Worm (Caenorhabditis elegans) whole organism, L3 larva: ENCODE data around the gene K07F5.16.
"Not testable (repeated sequence)": the region's sequence is repeated elsewhere in the genome, so short reads cannot be mapped to it uniquely, and the experiment has no call there.

Source experiments
- ZK546.5 ChIP-seq: sonication (generic microtip); optimal IDR thresholded peaks from 2 replicates; lab custom pipeline; 2017; ENCODE audit warnings: missing biosample characterization, missing genetic modification characterization
- ama-1 ChIP-seq: fragments of 150-350 bp; optimal IDR thresholded peaks from 2 replicates; lab custom pipeline; 2018
- ceh-16 ChIP-seq: sonication (generic microtip); optimal IDR thresholded peaks from 2 replicates; lab custom pipeline; 2017; ENCODE audit warnings: missing biosample characterization, missing genetic modification characterization
- ceh-28 ChIP-seq: fragments of 150-350 bp; optimal IDR thresholded peaks from 2 replicates; lab custom pipeline; 2014; ENCODE audit warnings: missing biosample characterization, missing genetic modification reagents, missing genetic modification characterization
- ceh-82 ChIP-seq: fragments of 150-350 bp; optimal IDR thresholded peaks from 2 replicates; lab custom pipeline; 2014; ENCODE audit warnings: missing biosample characterization, missing genetic modification characterization
- ceh-9 ChIP-seq: sonication (generic microtip); optimal IDR thresholded peaks from 2 replicates; lab custom pipeline; 2018; ENCODE audit warnings: missing biosample characterization, missing genetic modification characterization
- daf-12 ChIP-seq: fragments of 150-350 bp; optimal IDR thresholded peaks from 2 replicates; lab custom pipeline; 2014; ENCODE audit warnings: missing biosample characterization, missing genetic modification reagents, missing genetic modification characterization
- elt-2 ChIP-seq: sonication (generic microtip); optimal IDR thresholded peaks from 2 replicates; lab custom pipeline; 2016; ENCODE audit warnings: missing genetic modification reagents, mild to moderate bottlenecking, missing genetic modification characterization, missing compliant biosample characterization
- elt-3 ChIP-seq, 3 experiments: fragments of 150-350 bp in 1 of 3; sonication (generic microtip) in 2 of 3; optimal IDR thresholded peaks; 2 replicates in 2 of 3; 4 replicates in 1 of 3; lab custom pipeline; 2014 to 2017; ENCODE audit warnings: missing biosample characterization in 3 of 3, missing genetic modification characterization in 3 of 3
- eor-1 ChIP-seq, 2 experiments: fragments of 150-350 bp; optimal IDR thresholded peaks; 2 replicates each; lab custom pipeline; 2014 to 2018; ENCODE audit warnings: missing biosample characterization in 2 of 2, missing genetic modification characterization in 2 of 2
- fkh-10 ChIP-seq: sonication (generic microtip); optimal IDR thresholded peaks from 2 replicates; lab custom pipeline; 2017; ENCODE audit warnings: missing biosample characterization, missing genetic modification reagents, missing genetic modification characterization
- fkh-2 ChIP-seq: fragments of 150-350 bp; optimal IDR thresholded peaks from 2 replicates; lab custom pipeline; 2014; ENCODE audit warnings: missing biosample characterization, missing genetic modification reagents, missing genetic modification characterization
- fos-1 ChIP-seq: fragments of 150-350 bp; optimal IDR thresholded peaks from 2 replicates; lab custom pipeline; 2014; ENCODE audit warnings: missing biosample characterization, missing genetic modification characterization
- hmg-11 ChIP-seq: sonication (generic microtip); optimal IDR thresholded peaks from 2 replicates; lab custom pipeline; 2016; ENCODE audit warnings: missing genetic modification characterization, missing compliant biosample characterization
- lin-15B ChIP-seq: fragments of 150-350 bp; optimal IDR thresholded peaks from 2 replicates; lab custom pipeline; 2014; ENCODE audit warnings: missing biosample characterization, missing genetic modification characterization
- lin-39 ChIP-seq: fragments of 150-350 bp; optimal IDR thresholded peaks from 2 replicates; lab custom pipeline; 2018; ENCODE audit warnings: missing biosample characterization, missing genetic modification reagents, missing genetic modification characterization
- lsy-12 ChIP-seq: sonication (generic microtip); optimal IDR thresholded peaks from 2 replicates; lab custom pipeline; 2016; ENCODE audit warnings: mild to moderate bottlenecking, missing genetic modification characterization, missing compliant biosample characterization
- mdl-1 ChIP-seq: fragments of 150-350 bp; optimal IDR thresholded peaks from 2 replicates; lab custom pipeline; 2014; ENCODE audit warnings: missing biosample characterization, missing genetic modification characterization
- nfya-1 ChIP-seq: sonication (generic microtip); optimal IDR thresholded peaks from 2 replicates; lab custom pipeline; 2017; ENCODE audit warnings: missing genetic modification characterization, mild to moderate bottlenecking, missing compliant biosample characterization, antibody characterized with exemption, moderate library complexity; ENCODE audit not compliant: insufficient read depth
- nhr-12 ChIP-seq: fragments of 150-350 bp; optimal IDR thresholded peaks from 2 replicates; lab custom pipeline; 2014; ENCODE audit warnings: missing biosample characterization, missing genetic modification characterization
- nhr-23 ChIP-seq: fragments of 150-350 bp; optimal IDR thresholded peaks from 2 replicates; lab custom pipeline; 2014; ENCODE audit warnings: missing biosample characterization, missing genetic modification reagents, missing genetic modification characterization
- nhr-237 ChIP-seq: fragments of 150-350 bp; optimal IDR thresholded peaks from 2 replicates; lab custom pipeline; 2014; ENCODE audit warnings: missing biosample characterization, missing genetic modification characterization
- nhr-28 ChIP-seq: fragments of 150-350 bp; optimal IDR thresholded peaks from 2 replicates; lab custom pipeline; 2014; ENCODE audit warnings: missing biosample characterization, missing genetic modification characterization
- nhr-43 ChIP-seq: sonication (generic microtip); optimal IDR thresholded peaks from 2 replicates; lab custom pipeline; 2016; ENCODE audit warnings: mild to moderate bottlenecking, missing genetic modification characterization, missing compliant biosample characterization; ENCODE audit not compliant: poor library complexity, severe bottlenecking
- nhr-67 ChIP-seq: fragments of 150-350 bp; optimal IDR thresholded peaks from 2 replicates; lab custom pipeline; 2014; ENCODE audit warnings: missing biosample characterization, missing genetic modification characterization
- nhr-76 ChIP-seq: fragments of 150-350 bp; sonication (generic microtip); optimal IDR thresholded peaks from 5 replicates; lab custom pipeline; 2014; ENCODE audit warnings: missing biosample characterization, missing genetic modification characterization
- nhr-77 ChIP-seq: fragments of 150-350 bp; optimal IDR thresholded peaks from 2 replicates; lab custom pipeline; 2014; ENCODE audit warnings: missing biosample characterization, missing genetic modification characterization
- pqm-1 ChIP-seq: fragments of 150-350 bp; optimal IDR thresholded peaks from 2 replicates; lab custom pipeline; 2017; ENCODE audit warnings: missing biosample characterization, missing genetic modification characterization, inconsistent platforms
- sea-2 ChIP-seq: fragments of 150-350 bp; sonication (generic microtip); optimal IDR thresholded peaks from 4 replicates; lab custom pipeline; 2014; ENCODE audit warnings: missing biosample characterization, missing genetic modification reagents, missing genetic modification characterization
- skn-1 ChIP-seq: fragments of 150-350 bp; optimal IDR thresholded peaks from 2 replicates; lab custom pipeline; 2014; ENCODE audit warnings: missing biosample characterization, missing genetic modification characterization
- snpc-4 ChIP-seq: fragments of 150-350 bp; optimal IDR thresholded peaks from 2 replicates; lab custom pipeline; 2014; ENCODE audit warnings: missing biosample characterization, missing genetic modification characterization
- unc-39 ChIP-seq: sonication (generic microtip); optimal IDR thresholded peaks from 4 replicates; lab custom pipeline; 2017; ENCODE audit warnings: missing biosample characterization, missing genetic modification characterization
- zag-1 ChIP-seq: fragments of 150-350 bp; optimal IDR thresholded peaks from 2 replicates; lab custom pipeline; 2014; ENCODE audit warnings: missing biosample characterization, missing genetic modification characterization
- ztf-11 ChIP-seq: fragments of 150-350 bp; optimal IDR thresholded peaks from 2 replicates; lab custom pipeline; 2014; ENCODE audit warnings: missing biosample characterization, missing genetic modification characterization

Gene K07F5.16

DNA sequence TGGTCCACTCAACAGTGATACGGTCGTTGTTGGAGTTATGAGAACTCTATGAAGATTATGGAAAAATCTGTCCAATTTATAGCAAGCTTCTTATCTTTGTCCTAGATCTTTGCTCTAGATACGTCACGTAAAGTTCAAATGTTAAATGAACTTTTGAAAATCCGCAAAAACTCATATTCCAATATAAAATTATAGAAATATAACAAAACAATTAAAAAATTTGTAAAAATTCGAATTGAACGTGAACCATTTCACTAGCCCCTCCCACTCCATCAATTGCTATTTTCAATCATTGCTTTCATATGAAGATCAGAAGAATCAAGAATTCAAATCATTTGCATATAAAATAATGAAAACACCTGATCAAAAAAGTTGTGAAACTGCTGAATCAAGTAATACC lies 31.3 kb upstream of the K07F5.16 start, which contains the start of gene kin-21:
Gene kin-21, plus strand, starts transcription at position 301 of the 400 bp plus-strand sequence.
- no peak for TF ChIP-seq elt-2
- TF ChIP-seq nfya-1 (tag; lab: Kevin White, UChicago) = no peak
- TF ChIP-seq zag-1 = no peak
- TF ChIP-seq ceh-28 (tag; lab: Kevin White, UChicago) = no peak
- no peak for TF ChIP-seq nhr-77
- no peak for TF ChIP-seq eor-1 (tag; optimal IDR thresholded peaks at IDR 0.05; lab: Kevin White, UChicago)
- no peak for TF ChIP-seq hmg-11 (tag; lab: Kevin White, UChicago)
- no peak for TF ChIP-seq nhr-23 (tag; lab: Kevin White, UChicago)
- TF ChIP-seq lsy-12 (tag; lab: Kevin White, UChicago) = no peak
- no peak for TF ChIP-seq ama-1
- no peak for TF ChIP-seq nhr-28 (tag; lab: Kevin White, UChicago)
- no peak for TF ChIP-seq fkh-2

ce11 chrIV:9833337-9833736 lies 30.6 kb upstream of the K07F5.16 start:
- TF ChIP-seq nfya-1 (tag; lab: Kevin White, UChicago) (no peak), lsy-12 (tag; lab: Kevin White, UChicago) (no peak), daf-12 (tag; lab: Kevin White, UChicago) (no peak), ceh-82 (tag; lab: Kevin White, UChicago) (no peak), sea-2 (GFP tag; lab: Kevin White, UChicago) (no peak), nhr-12 (tag; lab: Kevin White, UChicago) (no peak), ceh-16 (no peak), eor-1 (tag; optimal IDR thresholded peaks at IDR 0.05; lab: Kevin White, UChicago) (no peak), snpc-4 (no peak), nhr-67 (tag; lab: Kevin White, UChicago) (no peak)

DNA sequence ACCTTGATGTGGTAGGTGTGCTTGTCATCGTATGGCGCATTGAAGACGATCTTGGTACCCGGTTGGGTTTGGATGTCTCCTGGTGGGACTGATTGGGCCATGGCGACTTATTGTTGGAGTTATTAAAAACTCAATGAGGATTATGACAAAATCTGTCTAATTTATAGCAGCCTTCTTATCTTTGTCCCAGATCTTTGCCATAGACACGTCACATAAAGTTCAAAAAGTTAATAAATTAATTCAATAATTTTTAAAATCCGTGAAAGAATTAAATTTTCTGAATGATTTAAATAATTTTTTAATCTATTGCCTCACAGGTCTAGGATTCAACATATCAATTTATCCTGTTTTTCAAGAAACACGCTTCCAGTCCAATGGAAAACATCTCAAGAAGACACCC lies 27.6 kb upstream of the K07F5.16 start, which contains the start of gene msp-81:
Gene msp-81, minus strand, starts transcription at position 101 of the 400 bp plus-strand sequence.
- TF ChIP-seq fkh-2 (no peak), nhr-67 (tag; lab: Kevin White, UChicago) (no peak), nhr-43 (no peak), nhr-77 (no peak), fos-1 (tag; lab: Kevin White, UChicago) (no peak), lin-15B (tag; lab: Kevin White, UChicago) (no peak), ZK546.5 (tag; lab: Kevin White, UChicago) (no peak), lin-39 (tag; lab: Kevin White, UChicago) (no peak), nhr-23 (tag; lab: Kevin White, UChicago) (no peak), nhr-12 (tag; lab: Kevin White, UChicago) (no peak), ceh-9 (tag; lab: Kevin White, UChicago) (no peak), unc-39 (tag; lab: Kevin White, UChicago) (no peak), fkh-10 (GFP tag; lab: Kevin White, UChicago) (no peak), ceh-28 (tag; lab: Kevin White, UChicago) (no peak), nfya-1 (tag; lab: Kevin White, UChicago) (no peak), nhr-237 (no peak)

- TF ChIP-seq ztf-11 (tag; lab: Kevin White, UChicago); ama-1; lin-39 (tag; lab: Kevin White, UChicago): not testable (repeated sequence)
These were observed 26.6 kb upstream of the K07F5.16 start, which contains the start of gene msp-10 for ce11 chrIV:9837349-9837748. Gene msp-10 (plus strand): TSS chrIV:9837649.

ce11 chrIV:9840984-9841590 lies 22.8 kb upstream of the K07F5.16 start, which contains the start of the genes kin-24 and msp-56:
Gene kin-24 (minus strand): TSS chrIV:9841084.
Gene msp-56 (plus strand): TSS chrIV:9841540.
- TF ChIP-seq pqm-1 (tag; lab: Kevin White, UChicago) (no peak), skn-1 (tag; lab: Kevin White, UChicago) (no peak), hmg-11 (tag; lab: Kevin White, UChicago) (no peak), ama-1 (no peak), nhr-76 (no peak), mdl-1 (tag; lab: Kevin White, UChicago) (no peak), unc-39 (tag; lab: Kevin White, UChicago) (no peak), elt-3 (tag; optimal IDR thresholded peaks at IDR 0.05; lab: Kevin White, UChicago) (no peak), nhr-23 (tag; lab: Kevin White, UChicago) (no peak), lin-15B (tag; lab: Kevin White, UChicago) (no peak)
